Fruit fly (Drosophila melanogaster) whole organism, embryonic: Measurements from ENCODE around the gene crc.

Source experiments
- CG17186 ChIP-seq: fragments of 200-800 bp; sonication (Bioruptor generic); optimal IDR thresholded peaks from 3 replicates; lab custom pipeline; 2017; ENCODE audit warnings: missing biosample characterization, missing genetic modification reagents, missing genetic modification characterization
- CG7987 ChIP-seq: fragments of 200-800 bp; sonication (Bioruptor generic); optimal IDR thresholded peaks from 2 replicates; lab custom pipeline; 2018; ENCODE audit warnings: missing biosample characterization, mild to moderate bottlenecking, missing genetic modification characterization, moderate library complexity

DNA sequence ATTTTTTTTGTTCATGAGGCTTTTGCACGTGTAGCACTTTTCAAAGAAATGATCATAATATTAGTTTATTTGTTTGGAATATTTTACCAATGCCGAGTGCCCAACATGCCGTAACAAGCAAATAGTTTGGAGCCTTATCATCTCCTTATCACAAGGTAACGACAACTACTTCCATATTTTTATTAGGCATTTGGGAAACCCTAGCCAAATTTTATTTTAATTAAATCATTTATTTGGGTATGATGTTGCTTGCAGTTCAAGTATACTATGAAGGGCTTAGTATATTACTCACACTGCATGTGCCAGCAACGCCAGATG lies 6.2 kb upstream of the crc start:
- no peak for TF ChIP-seq CG7987 (GFP tag; lab: Kevin White, UChicago)
- no peak for TF ChIP-seq CG17186
